Worm (Caenorhabditis elegans): ENCODE data around the gene glrx-22.

The glrx-22 gene

DNA sequence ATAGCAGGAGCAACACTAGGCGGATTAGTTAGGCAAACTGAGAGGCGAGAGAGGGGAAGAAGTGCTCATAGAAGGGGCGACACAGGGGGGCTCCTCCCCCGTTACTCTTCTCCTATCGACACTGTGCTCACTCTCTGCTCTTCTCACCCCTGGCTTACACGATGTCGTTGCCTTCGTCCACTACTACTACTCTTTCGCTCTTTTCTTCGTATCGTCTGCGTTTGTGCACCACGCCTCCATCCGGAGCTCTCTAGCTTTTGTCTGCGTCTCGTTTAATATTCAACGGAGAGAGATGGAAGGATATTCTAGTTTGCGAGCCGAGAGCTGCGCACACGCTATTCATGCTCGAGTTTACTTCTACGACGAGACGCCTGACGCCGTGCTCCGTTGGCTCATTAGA is 17.7 kb downstream of the glrx-22 start (continued):
- peak; percentile 42; the same call in 1 of the 2 replicates for TF ChIP-seq hmg-1.2 (GFP tag; IDR thresholded peaks at IDR 0.05)
- TF ChIP-seq ama-1 (optimal IDR thresholded peaks at IDR 0.05): no peak
- no peak for TF ChIP-seq ama-1 (GFP tag; optimal IDR thresholded peaks at IDR 0.05)
- no peak for TF ChIP-seq F33H1.4 (GFP tag; IDR thresholded peaks at IDR 0.05)
- TF ChIP-seq let-526 (GFP tag; IDR thresholded peaks at IDR 0.05): no peak
- 0 out of 2 replicates have a peak, but pooled peaks have one; percentile 27 for TF ChIP-seq mcd-1 (GFP tag; IDR thresholded peaks at IDR 0.05)
- TF ChIP-seq attf-5 (GFP tag; optimal IDR thresholded peaks at IDR 0.05): no peak
- TF ChIP-seq pbrm-1 (GFP tag; IDR thresholded peaks at IDR 0.05): no peak
- TF ChIP-seq ceh-27 (GFP tag; optimal IDR thresholded peaks at IDR 0.05): no peak
- no peak for TF ChIP-seq sdz-38 (tag; optimal IDR thresholded peaks at IDR 0.05)
- TF ChIP-seq ceh-79 (tag; optimal IDR thresholded peaks at IDR 0.05): no peak
- TF ChIP-seq chd-7 (tag; optimal IDR thresholded peaks at IDR 0.05): peak; percentile 15
- TF ChIP-seq atf-7 (tag; optimal IDR thresholded peaks at IDR 0.05): no peak
- no peak for TF ChIP-seq madf-10 (tag; optimal IDR thresholded peaks at IDR 0.05)
- no peak for TF ChIP-seq lsy-27 (tag; optimal IDR thresholded peaks at IDR 0.05; ENCODE audit: borderline replicate concordance, insufficient read depth)
- 0 out of 2 replicates have a peak, but pooled peaks have one; percentile 16 for TF ChIP-seq egrh-3 (GFP tag; IDR thresholded peaks at IDR 0.05)
- no peak for TF ChIP-seq D2030.7 (GFP tag; IDR thresholded peaks at IDR 0.05)
- TF ChIP-seq athp-1 (tag; optimal IDR thresholded peaks at IDR 0.05): no peak
- no peak for TF ChIP-seq nfya-1 (tag; optimal IDR thresholded peaks at IDR 0.05; ENCODE audit: borderline replicate concordance, insufficient read depth)
- no peak for TF ChIP-seq Y67H2A.10 (GFP tag; conservative IDR thresholded peaks at IDR 0.05)
- TF ChIP-seq snpc-1.3 (tag; optimal IDR thresholded peaks at IDR 0.05; ENCODE audit: insufficient read depth): no peak
- TF ChIP-seq hsf-1 (GFP tag; IDR thresholded peaks at IDR 0.05): no peak
- no peak for TF ChIP-seq Y56A3A.18 (GFP tag; IDR thresholded peaks at IDR 0.05)
- no peak for TF ChIP-seq hmg-20 (GFP tag; IDR thresholded peaks at IDR 0.05)
- TF ChIP-seq F23B12.7 (tag; optimal IDR thresholded peaks at IDR 0.05; ENCODE audit: insufficient read depth): no peak
- TF ChIP-seq T26A5.8 (tag; optimal IDR thresholded peaks at IDR 0.05): no peak
- TF ChIP-seq cebp-2 (GFP tag; IDR thresholded peaks at IDR 0.05): no peak
- TF ChIP-seq B0035.1 (tag; optimal IDR thresholded peaks at IDR 0.05): no peak
- no peak for TF ChIP-seq F39B2.1 (GFP tag; IDR thresholded peaks at IDR 0.05)
- no peak for TF ChIP-seq egl-18 (GFP tag; IDR thresholded peaks at IDR 0.05)
- no peak for TF ChIP-seq B0336.3 (GFP tag; IDR thresholded peaks at IDR 0.05)
- no peak for TF ChIP-seq cebp-1 (GFP tag; IDR thresholded peaks at IDR 0.05)
- TF ChIP-seq cebp-1 (tag; optimal IDR thresholded peaks at IDR 0.05): peak; percentile 11
- peak; percentile 12 for TF ChIP-seq K12H6.12 (tag; optimal IDR thresholded peaks at IDR 0.05)

DNA sequence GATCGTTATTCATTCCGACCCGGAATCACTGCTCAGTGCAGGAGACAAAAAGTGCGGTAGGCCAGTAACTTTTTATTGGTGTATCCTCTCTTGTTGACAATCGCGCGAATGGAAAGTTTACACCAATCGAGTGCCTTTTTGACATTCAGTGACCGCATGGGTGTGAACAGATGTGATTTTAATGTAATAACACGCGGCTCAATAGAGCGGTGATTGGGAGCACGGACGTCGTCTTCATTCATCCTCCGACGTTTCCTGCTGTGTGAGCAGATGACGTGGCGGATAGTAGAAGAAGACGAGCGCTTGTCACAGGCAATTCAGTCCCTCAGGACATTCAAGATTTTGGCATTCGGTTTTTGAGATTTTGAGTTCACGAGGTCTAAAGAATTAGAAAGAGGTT is 18.5 kb downstream of the glrx-22 start:
- TF ChIP-seq F22D6.2 (tag; optimal IDR thresholded peaks at IDR 0.05) (no peak), unc-62 (GFP tag; optimal IDR thresholded peaks at IDR 0.05) (no peak), dox-1 (GFP tag; IDR thresholded peaks at IDR 0.05) (no peak), cebp-2 (GFP tag; IDR thresholded peaks at IDR 0.05) (no peak), Y95B8A.8 (GFP tag; IDR thresholded peaks at IDR 0.05) (no peak), nhr-120 (GFP tag; IDR thresholded peaks at IDR 0.05) (no peak), F37B4.10 (GFP tag; IDR thresholded peaks at IDR 0.05) (no peak), ztf-25 (GFP tag; IDR thresholded peaks at IDR 0.05) (no peak), cebp-1 (GFP tag; IDR thresholded peaks at IDR 0.05) (no peak), cebp-1 (tag; optimal IDR thresholded peaks at IDR 0.05) (no peak), lin-40 (tag; optimal IDR thresholded peaks at IDR 0.05) (no peak), dpl-1 (GFP tag; optimal IDR thresholded peaks at IDR 0.05) (no peak)

Data from whole organism, young adult.